Worm (Caenorhabditis elegans) whole organism, L4 larva: ENCODE results near the gene srbc-20.

ENCODE experiments used
- D1046.2 ChIP-seq: fragments of 200-800 bp; sonication (Bioruptor generic); IDR thresholded peaks from 2 replicates; pipeline ENCODE4 v1.3.6; 2022; ENCODE audit warnings: missing genetic modification characterization, missing compliant biosample characterization
- F10B5.3 ChIP-seq: sonication (generic microtip); optimal IDR thresholded peaks from 2 replicates; lab custom pipeline; 2016; ENCODE audit warnings: mild to moderate bottlenecking, missing genetic modification characterization, missing compliant biosample characterization
- Y48G9A.11 ChIP-seq: fragments of 200-800 bp; sonication (Bioruptor generic); IDR thresholded peaks from 2 replicates; pipeline ENCODE4 v1.3.6; 2022; ENCODE audit warnings: missing genetic modification reagents, missing genetic modification characterization, missing compliant biosample characterization
- Y75B8A.6 ChIP-seq: fragments of 200-800 bp; sonication (Bioruptor generic); IDR thresholded peaks from 2 replicates; pipeline ENCODE4 v1.3.6; 2022; ENCODE audit warnings: missing genetic modification reagents, missing genetic modification characterization, missing compliant biosample characterization
- aha-1 ChIP-seq: fragments of 150-350 bp; peaks from one replicate; lab custom pipeline; 2014; ENCODE audit warnings: missing biosample characterization, missing genetic modification characterization
- attf-4 ChIP-seq: sonication (generic microtip); optimal IDR thresholded peaks from 3 replicates; lab custom pipeline; 2017; ENCODE audit warnings: missing biosample characterization, missing genetic modification characterization
- ceh-20 ChIP-seq: fragments of 200-800 bp; sonication (Bioruptor generic); IDR thresholded peaks from 2 replicates; pipeline ENCODE4 v1.3.6; 2022; ENCODE audit warnings: missing genetic modification reagents, missing genetic modification characterization, missing compliant biosample characterization
- daf-16 ChIP-seq, 3 experiments: sonication (generic microtip); optimal IDR thresholded peaks; 2 replicates each; lab custom pipeline; 2016 to 2017; ENCODE audit warnings: missing genetic modification characterization in 3 of 3, missing genetic modification reagents in 3 of 3, mild to moderate bottlenecking in 2 of 3, missing compliant biosample characterization in 2 of 3, missing biosample characterization in 1 of 3, moderate library complexity in 1 of 3
- daf-19 ChIP-seq: fragments of 200-800 bp; sonication (Bioruptor generic); conservative IDR thresholded peaks from 2 replicates; pipeline ENCODE4 v1.3.6; 2022; ENCODE audit warnings: missing genetic modification characterization, missing compliant biosample characterization
- dmd-6 ChIP-seq: fragments of 200-800 bp; sonication (Bioruptor generic); IDR thresholded peaks from 2 replicates; pipeline ENCODE4 v1.3.6; 2022; ENCODE audit warnings: missing genetic modification reagents, missing genetic modification characterization, missing compliant biosample characterization
- dmd-9 ChIP-seq: fragments of 200-800 bp; sonication (Bioruptor generic); IDR thresholded peaks from 2 replicates; pipeline ENCODE4 v1.3.6; 2022; ENCODE audit warnings: missing genetic modification reagents, missing genetic modification characterization, missing compliant biosample characterization
- dve-1 ChIP-seq: sonication (generic microtip); optimal IDR thresholded peaks from 2 replicates; lab custom pipeline; 2017; ENCODE audit warnings: antibody characterized with exemption, mild to moderate bottlenecking, missing genetic modification characterization, missing compliant biosample characterization; ENCODE audit not compliant: insufficient read depth
- hlh-11 ChIP-seq: fragments of 200-800 bp; sonication (Bioruptor generic); optimal IDR thresholded peaks from 2 replicates; lab custom pipeline; 2018; ENCODE audit warnings: mild to moderate bottlenecking, missing genetic modification characterization, missing compliant biosample characterization
- lim-7 ChIP-seq: fragments of 200-800 bp; sonication (Bioruptor generic); IDR thresholded peaks from 2 replicates; pipeline ENCODE4 v1.3.6; 2022; ENCODE audit warnings: missing genetic modification characterization, missing compliant biosample characterization
- lin-15B ChIP-seq: fragments of 150-350 bp; sonication (generic microtip); optimal IDR thresholded peaks from 3 replicates; lab custom pipeline; 2014; ENCODE audit warnings: missing biosample characterization, missing genetic modification characterization
- lsy-2 ChIP-seq, 2 experiments: fragments of 150-350 bp in 1 of 2; sonication (generic microtip) in 1 of 2; optimal IDR thresholded peaks; 2 replicates each; lab custom pipeline; 2014 to 2017; ENCODE audit warnings: missing biosample characterization in 2 of 2, missing genetic modification characterization in 2 of 2
- madf-9 ChIP-seq: fragments of 200-800 bp; sonication (Bioruptor generic); conservative IDR thresholded peaks from 2 replicates; pipeline ENCODE4 v1.3.6; 2022; ENCODE audit warnings: missing genetic modification reagents, missing genetic modification characterization, missing compliant biosample characterization
- mdt-29 ChIP-seq: fragments of 200-800 bp; sonication (Bioruptor generic); IDR thresholded peaks from 2 replicates; pipeline ENCODE4 v1.3.6; 2022; ENCODE audit warnings: missing genetic modification reagents, missing genetic modification characterization, missing compliant biosample characterization
- mep-1 ChIP-seq: fragments of 150-350 bp; sonication (generic microtip); optimal IDR thresholded peaks from 3 replicates; lab custom pipeline; 2014; ENCODE audit warnings: missing biosample characterization, missing genetic modification characterization
- mes-2 ChIP-seq: sonication (generic microtip); optimal IDR thresholded peaks from 2 replicates; lab custom pipeline; 2016; ENCODE audit warnings: missing genotype, mild to moderate bottlenecking, missing genetic modification characterization, missing compliant biosample characterization; ENCODE audit not compliant: poor library complexity, severe bottlenecking
- mxl-2 ChIP-seq: fragments of 200-800 bp; sonication (Bioruptor generic); conservative IDR thresholded peaks from 2 replicates; pipeline ENCODE4 v1.3.6; 2022; ENCODE audit warnings: missing genetic modification reagents, missing genetic modification characterization, missing compliant biosample characterization
- mxl-3 ChIP-seq: fragments of 200-800 bp; sonication (Bioruptor generic); optimal IDR thresholded peaks from 2 replicates; lab custom pipeline; 2018; ENCODE audit warnings: mild to moderate bottlenecking, missing genetic modification characterization, missing compliant biosample characterization
- nhr-28 ChIP-seq: fragments of 150-350 bp; optimal IDR thresholded peaks from 2 replicates; lab custom pipeline; 2014; ENCODE audit warnings: missing biosample characterization, missing genetic modification characterization
- nhr-41 ChIP-seq: fragments of 200-800 bp; sonication (Bioruptor generic); IDR thresholded peaks from 2 replicates; pipeline ENCODE4 v1.3.6; 2022; ENCODE audit warnings: missing genetic modification reagents, missing genetic modification characterization, missing compliant biosample characterization
- nhr-6 ChIP-seq: fragments of 150-350 bp; optimal IDR thresholded peaks from 2 replicates; lab custom pipeline; 2014; ENCODE audit warnings: missing biosample characterization, missing genetic modification characterization
- php-3 ChIP-seq: fragments of 200-800 bp; sonication (Bioruptor generic); IDR thresholded peaks from 2 replicates; pipeline ENCODE4 v1.3.6; 2022; ENCODE audit warnings: missing genetic modification reagents, missing genetic modification characterization, missing compliant biosample characterization
- pqm-1 ChIP-seq: sonication (generic microtip); optimal IDR thresholded peaks from 2 replicates; lab custom pipeline; 2017; ENCODE audit warnings: missing biosample characterization, missing genetic modification characterization
- saeg-2 ChIP-seq: fragments of 200-800 bp; sonication (Bioruptor generic); IDR thresholded peaks from 2 replicates; pipeline ENCODE4 v1.3.6; 2022; ENCODE audit warnings: missing genetic modification reagents, missing genetic modification characterization, missing compliant biosample characterization
- skn-1 ChIP-seq: fragments of 150-350 bp; optimal IDR thresholded peaks from 2 replicates; lab custom pipeline; 2014; ENCODE audit warnings: missing biosample characterization, missing genetic modification characterization
- tag-97 ChIP-seq: fragments of 200-800 bp; sonication (Bioruptor generic); IDR thresholded peaks from 2 replicates; pipeline ENCODE4 v1.3.6; 2022; ENCODE audit warnings: missing genetic modification characterization, missing compliant biosample characterization
- tra-1 ChIP-seq: fragments of 200-800 bp; sonication (Bioruptor generic); IDR thresholded peaks from 2 replicates; pipeline ENCODE4 v1.3.6; 2022; ENCODE audit warnings: missing genetic modification reagents, missing genetic modification characterization, missing compliant biosample characterization
- unc-130 ChIP-seq: sonication (generic microtip); optimal IDR thresholded peaks from 2 replicates; lab custom pipeline; 2016; ENCODE audit warnings: missing genetic modification reagents, missing genetic modification characterization, missing compliant biosample characterization
- ztf-11 ChIP-seq: fragments of 150-350 bp; optimal IDR thresholded peaks from 2 replicates; lab custom pipeline; 2014; ENCODE audit warnings: missing biosample characterization, missing genetic modification characterization

The srbc-20 gene

ce11 chrV:2119529-2119928, 27.4 kb upstream of the srbc-20 start, which contains the start of gene F22F7.11:
F22F7.11 (plus strand) TSS chrV:2119829.
- TF ChIP-seq lim-7 (GFP tag; lab: Robert Waterston, UW) (no peak), nhr-6 (tag; lab: Kevin White, UChicago) (no peak), Y75B8A.6 (GFP tag; lab: Robert Waterston, UW) (no peak), dmd-9 (GFP tag; lab: Robert Waterston, UW) (no peak), lsy-2 (tag; optimal IDR thresholded peaks at IDR 0.05; lab: Kevin White, UChicago) (no peak), saeg-2 (GFP tag; lab: Robert Waterston, UW) (no peak), tag-97 (GFP tag; lab: Robert Waterston, UW) (no peak), unc-130 (GFP tag; lab: Kevin White, UChicago) (no peak), F10B5.3 (tag; lab: Kevin White, UChicago) (no peak), attf-4 (tag; lab: Kevin White, UChicago) (no peak), madf-9 (GFP tag; lab: Robert Waterston, UW) (no peak), mep-1 (tag; lab: Kevin White, UChicago) (no peak)

- peak; percentile 91 for TF ChIP-seq aha-1 (tag; lab: Kevin White, UChicago)
- TF ChIP-seq mxl-2 (GFP tag; lab: Robert Waterston, UW), result no peak
Observed at ce11 chrV:2121910-2122362, 25.0 kb upstream of the srbc-20 start, which contains the start of gene F22F7.8. F22F7.8 (minus strand) TSS chrV:2121960.

ce11 chrV:2122517-2122916, 24.4 kb upstream of the srbc-20 start, which contains the start of gene F22F7.2:
F22F7.2 (plus strand) TSS chrV:2122782.
- TF ChIP-seq daf-19 (no peak), php-3 (GFP tag; lab: Robert Waterston, UW) (peak; percentile 27; the same call in 1 of the 2 replicates), nhr-41 (GFP tag; lab: Robert Waterston, UW) (0 out of 2 replicates have a peak, but pooled peaks have one; percentile 17), hlh-11 (tag; lab: Kevin White, UChicago) (peak; percentile 26), mes-2 (tag; lab: Kevin White, UChicago) (peak; percentile 63), mdt-29 (GFP tag; lab: Robert Waterston, UW) (no peak), nhr-28 (tag; lab: Kevin White, UChicago) (peak; percentile 39), dve-1 (tag; lab: Kevin White, UChicago) (peak; percentile 43), F10B5.3 (tag; lab: Kevin White, UChicago) (no peak), madf-9 (GFP tag; lab: Robert Waterston, UW) (no peak), ztf-11 (tag; lab: Kevin White, UChicago) (no peak), dmd-6 (GFP tag; lab: Robert Waterston, UW) (peak; percentile 32), Y48G9A.11 (GFP tag; lab: Robert Waterston, UW) (no peak), skn-1 (tag; lab: Kevin White, UChicago) (no peak), tra-1 (peak; percentile 53; the same call in 1 of the 2 replicates)

- TF ChIP-seq dve-1 (tag; lab: Kevin White, UChicago), result peak; percentile 51
- TF ChIP-seq dmd-6 (GFP tag; lab: Robert Waterston, UW), result peak; percentile 86
- TF ChIP-seq D1046.2, result no peak
- TF ChIP-seq lin-15B (tag; lab: Kevin White, UChicago), result no peak
- peak; percentile 72 for TF ChIP-seq pqm-1 (tag; lab: Kevin White, UChicago)
- no peak for TF ChIP-seq mxl-3
- TF ChIP-seq ceh-20 (GFP tag; lab: Robert Waterston, UW), result peak; percentile 83
- peak; percentile 78 for TF ChIP-seq tra-1
- peak; percentile 1 for TF ChIP-seq nhr-28 (tag; lab: Kevin White, UChicago)
- TF ChIP-seq php-3 (GFP tag; lab: Robert Waterston, UW), result peak; percentile 94
- TF ChIP-seq daf-16 (GFP tag; optimal IDR thresholded peaks at IDR 0.05; lab: Kevin White, UChicago), result no peak
- TF ChIP-seq daf-16 (tag; optimal IDR thresholded peaks at IDR 0.05; lab: Kevin White, UChicago), result peak; percentile 10
- TF ChIP-seq hlh-11 (tag; lab: Kevin White, UChicago), result peak; percentile 39
Observed at ce11 chrV:2123164-2123563, 23.7 kb upstream of the srbc-20 start.
